Worm (Caenorhabditis elegans): ENCODE data around the gene B0250.5.

ce11 chrV:20514483-20514882 is 20.8 kb downstream of the B0250.5 start:
- TF ChIP-seq mdl-1 (tag; optimal IDR thresholded peaks at IDR 0.05) (no peak), lsy-2 (tag; optimal IDR thresholded peaks at IDR 0.05) (no peak), snpc-4 (tag; optimal IDR thresholded peaks at IDR 0.05) (no peak), ceh-82 (tag; optimal IDR thresholded peaks at IDR 0.05) (no peak), lin-39 (tag; optimal IDR thresholded peaks at IDR 0.05) (no peak), nhr-76 (tag; optimal IDR thresholded peaks at IDR 0.05) (no peak), lin-13 (GFP tag; optimal IDR thresholded peaks at IDR 0.05) (no peak), nhr-12 (tag; optimal IDR thresholded peaks at IDR 0.05) (no peak), unc-130 (tag; optimal IDR thresholded peaks at IDR 0.05) (no peak), egl-13 (tag; optimal IDR thresholded peaks at IDR 0.05) (no peak), sptf-1 (tag; optimal IDR thresholded peaks at IDR 0.05) (no peak), hpl-2 (GFP tag; optimal IDR thresholded peaks at IDR 0.05) (no peak), skn-1 (tag; optimal IDR thresholded peaks at IDR 0.05) (no peak), swsn-7 (tag; optimal IDR thresholded peaks at IDR 0.05) (no peak)
